Worm (Caenorhabditis elegans) whole organism, L4 larva: ENCODE results near the gene F58H1.6.

Experiments used
- F10B5.3 ChIP-seq: sonication (generic microtip); optimal IDR thresholded peaks from 2 replicates; lab custom pipeline; 2016; ENCODE audit warnings: mild to moderate bottlenecking, missing genetic modification characterization, missing compliant biosample characterization
- F26F4.8 ChIP-seq: fragments of 200-800 bp; sonication (Bioruptor generic); conservative IDR thresholded peaks from 2 replicates; pipeline ENCODE4 v1.3.6; 2022; ENCODE audit warnings: missing genetic modification characterization, missing compliant biosample characterization
- F37D6.2 ChIP-seq: sonication (generic microtip); optimal IDR thresholded peaks from 2 replicates; lab custom pipeline; 2016; ENCODE audit warnings: mild to moderate bottlenecking, missing genetic modification characterization, missing compliant biosample characterization
- F44E2.7 ChIP-seq: fragments of 200-800 bp; sonication (Bioruptor generic); IDR thresholded peaks from 2 replicates; pipeline ENCODE4 v2.1.2; 2022; ENCODE audit warnings: missing genetic modification characterization, missing compliant biosample characterization
- F49E8.2 ChIP-seq: sonication (generic microtip); optimal IDR thresholded peaks from 2 replicates; lab custom pipeline; 2016; ENCODE audit warnings: missing compliant biosample characterization, mild to moderate bottlenecking, missing genetic modification characterization, borderline replicate concordance
- Y48G9A.11 ChIP-seq: fragments of 200-800 bp; sonication (Bioruptor generic); IDR thresholded peaks from 2 replicates; pipeline ENCODE4 v1.3.6; 2022; ENCODE audit warnings: missing genetic modification reagents, missing genetic modification characterization, missing compliant biosample characterization
- Y75B8A.6 ChIP-seq: fragments of 200-800 bp; sonication (Bioruptor generic); IDR thresholded peaks from 2 replicates; pipeline ENCODE4 v1.3.6; 2022; ENCODE audit warnings: missing genetic modification reagents, missing genetic modification characterization, missing compliant biosample characterization
- aha-1 ChIP-seq: fragments of 150-350 bp; peaks from one replicate; lab custom pipeline; 2014; ENCODE audit warnings: missing biosample characterization, missing genetic modification characterization
- aly-2 ChIP-seq: sonication (generic microtip); optimal IDR thresholded peaks from 2 replicates; lab custom pipeline; 2018; ENCODE audit warnings: missing biosample characterization, missing genetic modification characterization
- ama-1 ChIP-seq: fragments of 150-350 bp; optimal IDR thresholded peaks from 2 replicates; lab custom pipeline; 2014; ENCODE audit warnings: inconsistent platforms, mixed read lengths
- arid-1 ChIP-seq: fragments of 200-800 bp; sonication (Bioruptor generic); conservative IDR thresholded peaks from 2 replicates; pipeline ENCODE4 v1.3.6; 2022; ENCODE audit warnings: missing genetic modification reagents, missing genetic modification characterization, missing compliant biosample characterization
- ceh-20 ChIP-seq: fragments of 200-800 bp; sonication (Bioruptor generic); IDR thresholded peaks from 2 replicates; pipeline ENCODE4 v1.3.6; 2022; ENCODE audit warnings: missing genetic modification reagents, missing genetic modification characterization, missing compliant biosample characterization
- ceh-44 ChIP-seq: fragments of 200-800 bp; sonication (Bioruptor generic); IDR thresholded peaks from 2 replicates; pipeline ENCODE4 v1.3.6; 2022; ENCODE audit warnings: missing genetic modification reagents, missing genetic modification characterization, missing compliant biosample characterization
- ces-1 ChIP-seq: fragments of 150-350 bp; sonication (generic microtip); optimal IDR thresholded peaks from 4 replicates; lab custom pipeline; 2014; ENCODE audit warnings: missing biosample characterization, missing genetic modification reagents, missing genetic modification characterization
- ctbp-1 ChIP-seq: fragments of 200-800 bp; sonication (Bioruptor generic); IDR thresholded peaks from 2 replicates; pipeline ENCODE4 v1.3.6; 2022; ENCODE audit warnings: missing genetic modification reagents, missing genetic modification characterization, missing compliant biosample characterization
- daf-12 ChIP-seq: fragments of 150-350 bp; optimal IDR thresholded peaks from 2 replicates; lab custom pipeline; 2014; ENCODE audit warnings: missing biosample characterization, missing genetic modification reagents, missing genetic modification characterization
- dmd-8 ChIP-seq: fragments of 200-800 bp; sonication (Bioruptor generic); IDR thresholded peaks from 2 replicates; pipeline ENCODE4 v1.3.6; 2022; ENCODE audit warnings: missing genetic modification characterization, missing compliant biosample characterization
- dmd-9 ChIP-seq: fragments of 200-800 bp; sonication (Bioruptor generic); IDR thresholded peaks from 2 replicates; pipeline ENCODE4 v1.3.6; 2022; ENCODE audit warnings: missing genetic modification reagents, missing genetic modification characterization, missing compliant biosample characterization
- dve-1 ChIP-seq: sonication (generic microtip); optimal IDR thresholded peaks from 2 replicates; lab custom pipeline; 2017; ENCODE audit warnings: antibody characterized with exemption, mild to moderate bottlenecking, missing genetic modification characterization, missing compliant biosample characterization; ENCODE audit not compliant: insufficient read depth
- egl-27 ChIP-seq: sonication (generic microtip); optimal IDR thresholded peaks from 3 replicates; lab custom pipeline; 2017; ENCODE audit warnings: missing biosample characterization, missing genetic modification reagents, missing genetic modification characterization
- hlh-11 ChIP-seq: fragments of 200-800 bp; sonication (Bioruptor generic); optimal IDR thresholded peaks from 2 replicates; lab custom pipeline; 2018; ENCODE audit warnings: mild to moderate bottlenecking, missing genetic modification characterization, missing compliant biosample characterization
- hlh-30 ChIP-seq: sonication (generic microtip); optimal IDR thresholded peaks from 2 replicates; lab custom pipeline; 2017; ENCODE audit warnings: antibody characterized with exemption, mild to moderate bottlenecking, missing genetic modification characterization, missing compliant biosample characterization; ENCODE audit not compliant: insufficient read depth
- hmg-1.1 ChIP-seq: fragments of 200-800 bp; sonication (Bioruptor generic); IDR thresholded peaks from 2 replicates; pipeline ENCODE4 v1.3.6; 2022; ENCODE audit warnings: missing genetic modification reagents, missing genetic modification characterization, missing compliant biosample characterization
- lin-13 ChIP-seq: fragments of 150-350 bp; optimal IDR thresholded peaks from 2 replicates; lab custom pipeline; 2014; ENCODE audit warnings: missing biosample characterization, missing genetic modification reagents, missing genetic modification characterization
- lin-15B ChIP-seq: fragments of 150-350 bp; sonication (generic microtip); optimal IDR thresholded peaks from 3 replicates; lab custom pipeline; 2014; ENCODE audit warnings: missing biosample characterization, missing genetic modification characterization
- lin-38 ChIP-seq: fragments of 200-800 bp; sonication (Bioruptor generic); IDR thresholded peaks from 2 replicates; pipeline ENCODE4 v1.3.6; 2022; ENCODE audit warnings: missing genetic modification reagents, missing genetic modification characterization, missing compliant biosample characterization
- lir-3 ChIP-seq: sonication (generic microtip); optimal IDR thresholded peaks from 2 replicates; lab custom pipeline; 2016; ENCODE audit warnings: mild to moderate bottlenecking, missing genetic modification characterization, missing compliant biosample characterization
- mdl-1 ChIP-seq, 2 experiments: fragments of 150-350 bp in 1 of 2; sonication (generic microtip) in 1 of 2; optimal IDR thresholded peaks; 2 replicates each; lab custom pipeline; 2014 to 2017; ENCODE audit warnings: missing biosample characterization in 2 of 2, missing genetic modification characterization in 2 of 2
- mxl-3 ChIP-seq: fragments of 200-800 bp; sonication (Bioruptor generic); optimal IDR thresholded peaks from 2 replicates; lab custom pipeline; 2018; ENCODE audit warnings: mild to moderate bottlenecking, missing genetic modification characterization, missing compliant biosample characterization
- nhr-10 ChIP-seq: fragments of 150-350 bp; optimal IDR thresholded peaks from 2 replicates; lab custom pipeline; 2014; ENCODE audit warnings: missing biosample characterization, missing genetic modification characterization
- nhr-237 ChIP-seq: sonication (generic microtip); optimal IDR thresholded peaks from 2 replicates; lab custom pipeline; 2017; ENCODE audit warnings: missing biosample characterization, missing genetic modification characterization
- nhr-41 ChIP-seq: fragments of 200-800 bp; sonication (Bioruptor generic); IDR thresholded peaks from 2 replicates; pipeline ENCODE4 v1.3.6; 2022; ENCODE audit warnings: missing genetic modification reagents, missing genetic modification characterization, missing compliant biosample characterization
- nhr-6 ChIP-seq: fragments of 150-350 bp; optimal IDR thresholded peaks from 2 replicates; lab custom pipeline; 2014; ENCODE audit warnings: missing biosample characterization, missing genetic modification characterization
- nhr-76 ChIP-seq: fragments of 150-350 bp; optimal IDR thresholded peaks from 2 replicates; lab custom pipeline; 2014; ENCODE audit warnings: missing biosample characterization, missing genetic modification characterization
- nhr-77 ChIP-seq: fragments of 150-350 bp; optimal IDR thresholded peaks from 2 replicates; lab custom pipeline; 2014; ENCODE audit warnings: missing biosample characterization, missing genetic modification characterization
- pqm-1 ChIP-seq: sonication (generic microtip); optimal IDR thresholded peaks from 2 replicates; lab custom pipeline; 2017; ENCODE audit warnings: missing biosample characterization, missing genetic modification characterization
- set-16 ChIP-seq: fragments of 200-800 bp; sonication (Bioruptor generic); IDR thresholded peaks from 2 replicates; pipeline ENCODE4 v1.3.6; 2022; ENCODE audit warnings: missing genetic modification reagents, missing genetic modification characterization, missing compliant biosample characterization
- skn-1 ChIP-seq: fragments of 150-350 bp; optimal IDR thresholded peaks from 2 replicates; lab custom pipeline; 2014; ENCODE audit warnings: missing biosample characterization, missing genetic modification characterization
- snpc-1.2 ChIP-seq: fragments of 200-800 bp; sonication (Bioruptor generic); IDR thresholded peaks from 2 replicates; pipeline ENCODE4 v1.3.6; 2022; ENCODE audit warnings: missing genetic modification reagents, missing genetic modification characterization, missing compliant biosample characterization
- snpc-4 ChIP-seq: fragments of 150-350 bp; optimal IDR thresholded peaks from 2 replicates; lab custom pipeline; 2014; ENCODE audit warnings: missing biosample characterization, missing genetic modification characterization
- spr-1 ChIP-seq: sonication (generic microtip); optimal IDR thresholded peaks from 2 replicates; lab custom pipeline; 2016; ENCODE audit warnings: mild to moderate bottlenecking, missing genetic modification characterization, missing compliant biosample characterization
- tag-97 ChIP-seq: fragments of 200-800 bp; sonication (Bioruptor generic); IDR thresholded peaks from 2 replicates; pipeline ENCODE4 v1.3.6; 2022; ENCODE audit warnings: missing genetic modification characterization, missing compliant biosample characterization
- unc-62 ChIP-seq, 3 experiments: fragments of 150-350 bp in 1 of 3; sonication (generic microtip); optimal IDR thresholded peaks in 2 of 3; peaks in 1 of 3; 1 replicate in 1 of 3; 2 replicates in 2 of 3; lab custom pipeline; 2014 to 2017; ENCODE audit warnings: missing biosample characterization in 3 of 3, missing genetic modification characterization in 3 of 3, missing genetic modification reagents in 3 of 3, missing genotype in 1 of 3
- zag-1 ChIP-seq: fragments of 150-350 bp; optimal IDR thresholded peaks from 2 replicates; lab custom pipeline; 2014; ENCODE audit warnings: missing biosample characterization, missing genetic modification characterization
- zfp-2 ChIP-seq: sonication (generic microtip); optimal IDR thresholded peaks from 2 replicates; lab custom pipeline; 2016; ENCODE audit warnings: mild to moderate bottlenecking, missing genetic modification characterization, missing compliant biosample characterization
- zip-11 ChIP-seq: fragments of 200-800 bp; sonication (Bioruptor generic); IDR thresholded peaks from 2 replicates; pipeline ENCODE4 v1.3.6; 2022; ENCODE audit warnings: missing genetic modification characterization, missing compliant biosample characterization
- zip-2 ChIP-seq: fragments of 150-350 bp; optimal IDR thresholded peaks from 2 replicates; lab custom pipeline; 2014; ENCODE audit warnings: missing biosample characterization, missing genetic modification characterization
- ztf-11 ChIP-seq: fragments of 150-350 bp; optimal IDR thresholded peaks from 2 replicates; lab custom pipeline; 2014; ENCODE audit warnings: missing biosample characterization, missing genetic modification characterization

The F58H1.6 gene

DNA sequence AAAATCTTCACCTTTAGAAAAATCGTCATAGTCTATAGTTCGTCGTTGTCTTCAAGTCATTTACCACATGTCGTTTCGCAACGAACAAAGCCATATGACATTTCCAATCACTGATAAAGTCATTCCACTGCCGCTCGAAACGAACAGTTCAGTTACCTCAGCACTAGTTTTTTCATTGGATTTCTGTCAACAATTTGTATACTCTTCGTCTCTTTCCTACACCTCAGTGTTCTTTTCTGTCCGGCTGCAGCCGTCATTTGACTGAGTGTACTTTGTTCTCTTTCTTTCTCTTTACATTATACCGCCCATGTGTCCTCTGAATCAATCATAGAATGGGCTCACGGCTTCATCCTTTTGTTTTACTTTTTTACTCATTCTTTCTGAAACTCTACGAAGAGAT, 21.2 kb upstream of the F58H1.6 start (continued):
- TF ChIP-seq hmg-1.1 (GFP tag; lab: Robert Waterston, UW) (peak; percentile 33; the same call in 1 of the 2 replicates), arid-1 (GFP tag; lab: Robert Waterston, UW) (no peak), aly-2 (tag; lab: Kevin White, UChicago) (no peak), set-16 (GFP tag; lab: Robert Waterston, UW) (no peak), snpc-4 (tag; lab: Kevin White, UChicago) (no peak), zip-2 (tag; lab: Kevin White, UChicago) (no peak), F49E8.2 (no peak), skn-1 (tag; lab: Kevin White, UChicago) (no peak), nhr-41 (GFP tag; lab: Robert Waterston, UW) (no peak), Y75B8A.6 (GFP tag; lab: Robert Waterston, UW) (0 out of 2 replicates have a peak, but pooled peaks have one; percentile 51), lir-3 (tag; lab: Kevin White, UChicago) (no peak), spr-1 (tag; lab: Kevin White, UChicago) (no peak), tag-97 (GFP tag; lab: Robert Waterston, UW) (no peak), hlh-11 (peak; percentile 88), Y48G9A.11 (GFP tag; lab: Robert Waterston, UW) (no peak), lin-13 (GFP tag; lab: Kevin White, UChicago) (no peak), pqm-1 (peak; percentile 36), egl-27 (no peak), mdl-1 (tag; optimal IDR thresholded peaks at IDR 0.05; lab: Kevin White, UChicago) (peak in 1 of 2 experiments; percentile 73), unc-62 (GFP tag; optimal IDR thresholded peaks at IDR 0.05 in 1 of 2; lab: Kevin White, UChicago) (no peak), unc-62 (tag; optimal IDR thresholded peaks at IDR 0.05; lab: Kevin White, UChicago) (no peak)

DNA sequence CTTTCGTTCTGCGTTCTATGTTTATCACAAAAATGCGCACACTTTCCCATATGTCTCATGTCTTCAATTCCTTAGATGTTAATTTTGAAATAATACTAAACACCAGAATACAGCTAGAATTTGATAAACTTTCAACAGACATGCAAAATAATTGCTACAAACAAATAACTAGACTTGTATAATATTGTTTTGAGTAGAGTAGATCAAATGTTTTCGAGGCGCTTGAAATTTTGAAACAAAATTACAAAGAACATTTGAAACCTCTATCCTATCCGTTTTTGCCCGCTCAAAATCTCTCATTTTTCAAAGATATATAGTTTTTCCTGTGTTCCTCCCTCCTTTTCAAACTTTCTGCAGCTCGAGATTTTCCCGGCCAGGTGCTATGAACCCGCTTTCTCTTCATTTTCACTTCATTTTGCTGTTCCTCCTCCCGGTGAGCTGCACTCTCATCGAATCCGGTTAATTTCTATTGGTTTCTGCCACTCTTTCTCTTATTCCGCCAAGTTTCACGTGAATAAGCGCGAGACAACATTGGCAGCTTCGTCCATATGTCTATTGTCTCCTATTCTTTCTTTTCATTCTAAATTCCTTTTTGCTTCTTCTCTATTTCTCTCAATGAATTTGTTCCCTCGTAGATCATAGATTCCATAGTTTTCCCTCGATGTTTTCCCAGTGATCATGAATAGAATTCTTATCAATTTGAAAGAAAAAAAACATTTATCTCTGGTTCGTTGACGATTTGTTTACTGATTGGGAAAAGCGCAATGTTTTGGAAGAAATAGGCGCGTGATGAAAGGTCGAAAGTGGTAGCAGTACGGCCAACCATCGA, 20.5 kb upstream of the F58H1.6 start:
- no peak for TF ChIP-seq lin-13 (GFP tag; lab: Kevin White, UChicago)
- TF ChIP-seq nhr-76 (tag; lab: Kevin White, UChicago): no peak
- no peak for TF ChIP-seq snpc-1.2
- peak; percentile 66 for TF ChIP-seq ama-1 (lab: Kevin White, UChicago)
- TF ChIP-seq F10B5.3 (tag; lab: Kevin White, UChicago): no peak
- TF ChIP-seq ces-1 (GFP tag; lab: Kevin White, UChicago): no peak
- no peak for TF ChIP-seq ztf-11 (tag; lab: Kevin White, UChicago)
- TF ChIP-seq arid-1 (GFP tag; lab: Robert Waterston, UW): no peak
- no peak for TF ChIP-seq egl-27
- TF ChIP-seq nhr-10: no peak
- TF ChIP-seq F44E2.7 (GFP tag; lab: Robert Waterston, UW): no peak
- TF ChIP-seq zip-11 (GFP tag; lab: Robert Waterston, UW): no peak
- no peak for TF ChIP-seq lin-38 (GFP tag; lab: Robert Waterston, UW)
- TF ChIP-seq mxl-3 (GFP tag; lab: Kevin White, UChicago): peak; percentile 37
- TF ChIP-seq dmd-8 (GFP tag; lab: Robert Waterston, UW): no peak
- no peak for TF ChIP-seq nhr-41 (GFP tag; lab: Robert Waterston, UW)
- no peak for TF ChIP-seq pqm-1
- no peak for TF ChIP-seq daf-12 (tag; lab: Kevin White, UChicago)
- no peak for TF ChIP-seq spr-1 (tag; lab: Kevin White, UChicago)
- no peak for TF ChIP-seq ctbp-1 (GFP tag; lab: Robert Waterston, UW)
- TF ChIP-seq aha-1 (tag; lab: Kevin White, UChicago): no peak
- TF ChIP-seq nhr-6 (tag; lab: Kevin White, UChicago): no peak
- TF ChIP-seq dve-1 (tag; lab: Kevin White, UChicago): peak; percentile 80
- no peak for TF ChIP-seq zfp-2 (tag; lab: Kevin White, UChicago)
- no peak for TF ChIP-seq zag-1
- TF ChIP-seq nhr-77 (tag; lab: Kevin White, UChicago): peak; percentile 55
- TF ChIP-seq hlh-30 (tag; lab: Kevin White, UChicago): peak; percentile 80
- TF ChIP-seq ceh-44 (GFP tag; lab: Robert Waterston, UW): no peak
- TF ChIP-seq lir-3 (tag; lab: Kevin White, UChicago): no peak
- no peak for TF ChIP-seq lin-15B (tag; lab: Kevin White, UChicago)
- TF ChIP-seq ceh-20: no peak
- no peak for TF ChIP-seq F37D6.2
- no peak for TF ChIP-seq F26F4.8 (GFP tag; lab: Robert Waterston, UW)
- TF ChIP-seq nhr-237 (tag; lab: Kevin White, UChicago): no peak
- no peak for TF ChIP-seq dmd-9 (GFP tag; lab: Robert Waterston, UW)
- no peak for TF ChIP-seq hmg-1.1 (GFP tag; lab: Robert Waterston, UW)
- TF ChIP-seq hlh-11: peak; percentile 78
